Fruit fly (Drosophila melanogaster): ENCODE results near the gene CG6843.

DNA sequence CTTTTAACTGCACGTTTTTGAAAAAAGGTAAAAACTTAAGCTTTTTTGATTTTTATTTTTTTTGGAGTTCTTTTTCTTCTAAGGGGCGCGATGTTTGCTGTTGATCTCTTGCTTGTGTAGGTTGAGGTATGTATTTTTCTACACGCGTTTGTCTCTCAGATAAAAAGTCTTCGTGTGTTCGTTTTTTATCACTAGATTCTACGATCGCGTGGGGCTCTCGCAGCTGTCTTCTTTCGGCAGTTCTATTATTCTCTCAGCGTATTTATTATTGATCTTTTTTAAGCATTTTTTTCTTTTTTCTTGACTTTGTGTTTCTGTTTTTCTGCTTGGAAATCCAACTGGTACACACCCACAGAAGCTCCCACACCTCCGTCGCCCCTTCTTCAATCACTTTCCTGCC, 6.3 kb upstream of the CG6843 start:
- TF ChIP-seq Pif1B (GFP tag; optimal IDR thresholded peaks at IDR 0.05) (no peak), EcR (GFP tag; optimal IDR thresholded peaks at IDR 0.05) (no peak), D1 (tag; optimal IDR thresholded peaks at IDR 0.05) (no peak), CG14655 (GFP tag; optimal IDR thresholded peaks at IDR 0.05) (no peak), rn (GFP tag; IDR thresholded peaks at IDR 0.05) (no peak), CG15710 (tag; optimal IDR thresholded peaks at IDR 0.05) (no peak), CG4496 (GFP tag; IDR thresholded peaks at IDR 0.05) (peak; percentile 77), CG13204 (GFP tag; optimal IDR thresholded peaks at IDR 0.05) (no peak)

Measured in whole organism, pupa.